Fruit fly (Drosophila melanogaster) whole organism, pupa: ENCODE measurements around the gene Ccn.

Experiments used
- CG13204 ChIP-seq: fragments of 200-800 bp; sonication (Bioruptor generic); optimal IDR thresholded peaks from 2 replicates; lab custom pipeline; 2018; ENCODE audit warnings: missing biosample characterization, mild to moderate bottlenecking, missing genetic modification characterization, moderate library complexity
- CG32121 ChIP-seq: fragments of 200-800 bp; sonication (Bioruptor generic); IDR thresholded peaks from 2 replicates; pipeline ENCODE4 v1.3.6; 2022; ENCODE audit warnings: missing biosample characterization, missing genetic modification characterization
- CG34367 ChIP-seq: fragments of 200-800 bp; sonication (Bioruptor generic); optimal IDR thresholded peaks from 2 replicates; lab custom pipeline; 2018; ENCODE audit warnings: missing biosample characterization, mild to moderate bottlenecking, missing genetic modification characterization
- CG8159 ChIP-seq: fragments of 200-800 bp; sonication (Bioruptor generic); optimal IDR thresholded peaks from 3 replicates; lab custom pipeline; 2018; ENCODE audit warnings: missing biosample characterization, mild to moderate bottlenecking, missing genetic modification characterization, moderate library complexity
- CG8301 ChIP-seq: fragments of 200-800 bp; sonication (Bioruptor generic); optimal IDR thresholded peaks from 2 replicates; lab custom pipeline; 2018; ENCODE audit warnings: missing biosample characterization, mild to moderate bottlenecking, missing genetic modification characterization
- CG9948 ChIP-seq: fragments of 200-800 bp; sonication (Bioruptor generic); optimal IDR thresholded peaks from 2 replicates; lab custom pipeline; 2018; ENCODE audit warnings: missing biosample characterization, mild to moderate bottlenecking, missing genetic modification characterization, moderate library complexity
- EcR ChIP-seq: fragments of 200-800 bp; sonication (Bioruptor generic); optimal IDR thresholded peaks from 3 replicates; lab custom pipeline; 2019; ENCODE audit warnings: missing biosample characterization, missing genetic modification characterization, mild to moderate bottlenecking, moderate library complexity, missing genetic modification reagents
- Ets98B ChIP-seq: fragments of 200-800 bp; sonication (Bioruptor generic); IDR thresholded peaks from 2 replicates; pipeline ENCODE4 v1.3.6; 2022; ENCODE audit warnings: missing biosample characterization, missing genetic modification characterization
- Pif1B ChIP-seq: fragments of 200-800 bp; sonication (Bioruptor generic); optimal IDR thresholded peaks from 3 replicates; lab custom pipeline; 2016; ENCODE audit warnings: missing biosample characterization, missing genetic modification characterization
- Snoo ChIP-seq: fragments of 200-800 bp; sonication (Bioruptor generic); optimal IDR thresholded peaks from 3 replicates; lab custom pipeline; 2017; ENCODE audit warnings: missing biosample characterization, mild to moderate bottlenecking, missing genetic modification characterization, inconsistent platforms
- fd96Ca ChIP-seq: fragments of 200-800 bp; sonication (Bioruptor generic); IDR thresholded peaks from 3 replicates; pipeline ENCODE4 v1.3.6; 2022; ENCODE audit warnings: missing biosample characterization, missing genetic modification characterization
- rn ChIP-seq: fragments of 200-800 bp; sonication (Bioruptor generic); IDR thresholded peaks from 2 replicates; pipeline ENCODE4 v1.3.6; 2022; ENCODE audit warnings: missing biosample characterization, missing genetic modification characterization

DNA sequence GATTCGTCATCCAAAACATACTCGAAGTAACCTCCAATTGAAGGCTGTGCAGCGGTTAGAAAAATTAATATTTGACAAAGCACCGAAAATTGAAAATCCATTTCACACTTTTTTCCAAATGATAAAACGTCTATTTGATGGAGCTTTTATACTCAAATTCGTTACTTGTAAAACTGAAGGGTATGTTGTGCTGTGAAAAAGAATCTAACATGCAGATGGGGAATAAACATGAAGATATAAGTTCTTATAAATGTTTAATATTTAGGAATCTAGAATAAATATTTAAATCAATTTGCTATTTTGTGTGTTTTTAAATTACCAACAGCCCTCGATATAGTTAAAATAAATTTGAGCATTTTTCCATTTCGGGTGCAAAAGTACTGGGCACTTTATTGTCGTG lies 29.9 kb downstream of the Ccn start, which contains the start of gene CheB74a:
- TF ChIP-seq rn (GFP tag; lab: Robert Waterston, UW) (no peak), fd96Ca (GFP tag; lab: Robert Waterston, UW) (no peak), CG8301 (tag; lab: Kevin White, UChicago) (no peak), Pif1B (GFP tag; lab: Kevin White, UChicago) (no peak), Snoo (no peak), Ets98B (GFP tag; lab: Robert Waterston, UW) (no peak), CG9948 (tag; lab: Kevin White, UChicago) (no peak), CG34367 (tag; lab: Kevin White, UChicago) (no peak), CG32121 (GFP tag; lab: Robert Waterston, UW) (no peak), EcR (GFP tag; lab: Kevin White, UChicago) (no peak), CG8159 (tag; lab: Kevin White, UChicago) (no peak), CG13204 (GFP tag; lab: Kevin White, UChicago) (no peak)
